Worm (Caenorhabditis elegans) whole organism, young adult: ENCODE data around the gene arcp-1.

Source experiments
- C06A6.2 ChIP-seq: fragments of 200-800 bp; sonication (Bioruptor generic); conservative IDR thresholded peaks from 2 replicates; pipeline ENCODE4 v1.3.6; 2022; ENCODE audit warnings: missing genetic modification characterization, missing compliant biosample characterization
- C17E4.6 ChIP-seq: fragments of 200-800 bp; sonication (Bioruptor generic); IDR thresholded peaks from 2 replicates; pipeline ENCODE4 v1.3.6; 2022; ENCODE audit warnings: missing genetic modification reagents, missing genetic modification characterization, missing compliant biosample characterization
- D2030.7 ChIP-seq: fragments of 200-800 bp; sonication (Bioruptor generic); IDR thresholded peaks from 2 replicates; pipeline ENCODE4 v1.3.6; 2022; ENCODE audit warnings: missing genetic modification reagents, missing genetic modification characterization, missing compliant biosample characterization
- F10E7.11 ChIP-seq: sonication (generic microtip); optimal IDR thresholded peaks from 2 replicates; lab custom pipeline; 2017; ENCODE audit warnings: mild to moderate bottlenecking, missing genetic modification characterization, moderate library complexity, missing compliant biosample characterization
- F33H1.4 ChIP-seq: fragments of 200-800 bp; sonication (Bioruptor generic); IDR thresholded peaks from 2 replicates; pipeline ENCODE4 v1.3.6; 2022; ENCODE audit warnings: missing genetic modification reagents, missing genetic modification characterization, missing compliant biosample characterization
- F39B2.1 ChIP-seq: fragments of 200-800 bp; sonication (Bioruptor generic); IDR thresholded peaks from 2 replicates; pipeline ENCODE4 v1.3.6; 2022; ENCODE audit warnings: missing genetic modification reagents, missing genetic modification characterization, missing compliant biosample characterization
- F52B5.7 ChIP-seq: sonication (generic microtip); optimal IDR thresholded peaks from 2 replicates; lab custom pipeline; 2016; ENCODE audit warnings: mild to moderate bottlenecking, missing genetic modification characterization, missing compliant biosample characterization
- F55B11.4 ChIP-seq: sonication (generic microtip); optimal IDR thresholded peaks from 2 replicates; lab custom pipeline; 2016; ENCODE audit warnings: missing compliant biosample characterization, missing genetic modification characterization, borderline replicate concordance; ENCODE audit not compliant: insufficient read depth
- F57C9.4 ChIP-seq: sonication (generic microtip); optimal IDR thresholded peaks from 2 replicates; lab custom pipeline; 2017; ENCODE audit warnings: mild to moderate bottlenecking, missing genetic modification characterization, missing compliant biosample characterization
- T26A5.8 ChIP-seq: sonication (generic microtip); optimal IDR thresholded peaks from 2 replicates; lab custom pipeline; 2016; ENCODE audit warnings: missing genetic modification characterization, missing compliant biosample characterization
- Y53F4B.3 ChIP-seq: fragments of 200-800 bp; sonication (Bioruptor generic); IDR thresholded peaks from 2 replicates; pipeline ENCODE4 v1.3.6; 2022; ENCODE audit warnings: missing genetic modification reagents, missing genetic modification characterization, missing compliant biosample characterization
- Y95B8A.8 ChIP-seq: fragments of 200-800 bp; sonication (Bioruptor generic); IDR thresholded peaks from 2 replicates; pipeline ENCODE4 v1.3.6; 2022; ENCODE audit warnings: missing genetic modification reagents, missing genetic modification characterization, missing compliant biosample characterization
- ama-1 ChIP-seq, 3 experiments: fragments of 150-350 bp in 1 of 3; sonication (generic microtip) in 2 of 3; optimal IDR thresholded peaks; 2 replicates each; lab custom pipeline; 2014 to 2018; ENCODE audit warnings: missing biosample characterization in 2 of 3, missing genetic modification characterization in 2 of 3, missing genetic modification reagents in 2 of 3
- aptf-3 ChIP-seq: fragments of 200-800 bp; sonication (Bioruptor generic); IDR thresholded peaks from 2 replicates; pipeline ENCODE4 v1.3.6; 2022; ENCODE audit warnings: missing genetic modification characterization, missing compliant biosample characterization
- atf-7 ChIP-seq: sonication (generic microtip); optimal IDR thresholded peaks from 2 replicates; lab custom pipeline; 2017; ENCODE audit warnings: mild to moderate bottlenecking, missing genetic modification characterization, missing compliant biosample characterization
- attf-6 ChIP-seq: fragments of 200-800 bp; sonication (Bioruptor generic); IDR thresholded peaks from 2 replicates; pipeline ENCODE4 v1.3.6; 2022; ENCODE audit warnings: missing genetic modification reagents, missing genetic modification characterization, missing compliant biosample characterization
- bed-2 ChIP-seq: fragments of 200-800 bp; sonication (Bioruptor generic); IDR thresholded peaks from 2 replicates; pipeline ENCODE4 v1.3.6; 2022; ENCODE audit warnings: missing genetic modification reagents, missing genetic modification characterization, missing compliant biosample characterization
- cebp-1 ChIP-seq, 2 experiments: fragments of 200-800 bp in 1 of 2; sonication (Bioruptor generic) in 1 of 2; sonication (generic microtip) in 1 of 2; IDR thresholded peaks in 1 of 2; optimal IDR thresholded peaks in 1 of 2; 2 replicates each; pipeline versions ENCODE4 v1.3.6 to Lab custom; 2017 to 2022; ENCODE audit warnings: missing compliant biosample characterization in 2 of 2, missing genetic modification characterization in 2 of 2, mild to moderate bottlenecking in 1 of 2, missing genetic modification reagents in 1 of 2, moderate library complexity in 1 of 2
- ekl-4 ChIP-seq: fragments of 200-800 bp; sonication (Bioruptor generic); IDR thresholded peaks from 2 replicates; pipeline ENCODE4 v1.3.6; 2022; ENCODE audit warnings: missing genetic modification reagents, missing genetic modification characterization, missing compliant biosample characterization
- fkh-3 ChIP-seq: sonication (generic microtip); optimal IDR thresholded peaks from 2 replicates; lab custom pipeline; 2016; ENCODE audit warnings: mild to moderate bottlenecking, missing genetic modification characterization, missing compliant biosample characterization
- him-1 ChIP-seq: sonication (generic microtip); optimal IDR thresholded peaks from 2 replicates; lab custom pipeline; 2016; ENCODE audit warnings: missing genotype, missing genetic modification reagents, missing genetic modification characterization, missing compliant biosample characterization
- hlh-12 ChIP-seq: sonication (generic microtip); optimal IDR thresholded peaks from 2 replicates; lab custom pipeline; 2016; ENCODE audit warnings: missing genetic modification characterization, missing compliant biosample characterization
- hmg-20 ChIP-seq: fragments of 200-800 bp; sonication (Bioruptor generic); IDR thresholded peaks from 2 replicates; pipeline ENCODE4 v1.3.6; 2022; ENCODE audit warnings: missing genetic modification reagents, missing genetic modification characterization, missing compliant biosample characterization
- hrde-1 ChIP-seq: sonication (generic microtip); optimal IDR thresholded peaks from 2 replicates; lab custom pipeline; 2016; ENCODE audit warnings: missing genetic modification characterization, mild to moderate bottlenecking, missing compliant biosample characterization, moderate library complexity, missing genotype, missing genetic modification reagents, borderline replicate concordance
- lag-1 ChIP-seq: fragments of 200-800 bp; sonication (Bioruptor generic); IDR thresholded peaks from 2 replicates; pipeline ENCODE4 v1.3.6; 2022; ENCODE audit warnings: missing genetic modification reagents, missing genetic modification characterization, missing compliant biosample characterization
- let-526 ChIP-seq: fragments of 200-800 bp; sonication (Bioruptor generic); IDR thresholded peaks from 2 replicates; pipeline ENCODE4 v1.3.6; 2022; ENCODE audit warnings: missing genetic modification reagents, missing genetic modification characterization, missing compliant biosample characterization
- lin-40 ChIP-seq: sonication (generic microtip); optimal IDR thresholded peaks from 2 replicates; lab custom pipeline; 2016; ENCODE audit warnings: missing genetic modification characterization, mild to moderate bottlenecking, missing compliant biosample characterization, missing genotype, missing genetic modification reagents
- lin-54 ChIP-seq: fragments of 200-800 bp; sonication (Bioruptor generic); optimal IDR thresholded peaks from 2 replicates; lab custom pipeline; 2018; ENCODE audit warnings: mild to moderate bottlenecking, missing genetic modification characterization, missing compliant biosample characterization
- madf-6 ChIP-seq: fragments of 200-800 bp; sonication (Bioruptor generic); IDR thresholded peaks from 2 replicates; pipeline ENCODE4 v1.3.6; 2022; ENCODE audit warnings: missing genetic modification reagents, missing genetic modification characterization, missing compliant biosample characterization
- mcd-1 ChIP-seq: fragments of 200-800 bp; sonication (Bioruptor generic); IDR thresholded peaks from 2 replicates; pipeline ENCODE4 v1.3.6; 2022; ENCODE audit warnings: missing genetic modification reagents, missing genetic modification characterization, missing compliant biosample characterization
- nhr-120 ChIP-seq: fragments of 200-800 bp; sonication (Bioruptor generic); IDR thresholded peaks from 2 replicates; pipeline ENCODE4 v1.3.6; 2022; ENCODE audit warnings: missing genetic modification characterization, missing compliant biosample characterization
- nhr-179 ChIP-seq: sonication (generic microtip); optimal IDR thresholded peaks from 2 replicates; lab custom pipeline; 2016; ENCODE audit warnings: mild to moderate bottlenecking, missing genetic modification characterization, missing compliant biosample characterization
- nhr-90 ChIP-seq: sonication (generic microtip); optimal IDR thresholded peaks from 2 replicates; lab custom pipeline; 2016; ENCODE audit warnings: missing genotype, mild to moderate bottlenecking, missing genetic modification characterization, missing compliant biosample characterization
- pha-4 ChIP-seq: fragments of 150-350 bp; sonication (generic microtip); optimal IDR thresholded peaks from 2 replicates; lab custom pipeline; 2014; ENCODE audit warnings: missing biosample characterization, missing genetic modification reagents, missing genetic modification characterization
- rec-8 ChIP-seq, 2 experiments: sonication (generic microtip); optimal IDR thresholded peaks; 2 replicates each; lab custom pipeline; 2016; ENCODE audit warnings: mild to moderate bottlenecking in 2 of 2, missing genetic modification characterization in 2 of 2, missing genetic modification reagents in 2 of 2, missing genotype in 2 of 2, missing biosample characterization in 1 of 2, missing compliant biosample characterization in 1 of 2, moderate library complexity in 1 of 2
- snpc-1.1 ChIP-seq: sonication (generic microtip); optimal IDR thresholded peaks from 2 replicates; lab custom pipeline; 2017; ENCODE audit warnings: missing genetic modification characterization, mild to moderate bottlenecking, missing compliant biosample characterization, antibody characterized with exemption, moderate library complexity, missing genotype, missing genetic modification reagents; ENCODE audit not compliant: insufficient read depth
- tlf-1 ChIP-seq: fragments of 200-800 bp; sonication (Bioruptor generic); optimal IDR thresholded peaks from 2 replicates; lab custom pipeline; 2018; ENCODE audit warnings: mild to moderate bottlenecking, missing genetic modification characterization, missing compliant biosample characterization
- xnd-1 ChIP-seq: sonication (generic microtip); optimal IDR thresholded peaks from 2 replicates; lab custom pipeline; 2016; ENCODE audit warnings: missing genotype, missing genetic modification reagents, missing genetic modification characterization, missing compliant biosample characterization
- zfh-2 ChIP-seq: fragments of 200-800 bp; sonication (Bioruptor generic); conservative IDR thresholded peaks from 2 replicates; pipeline ENCODE4 v1.3.6; 2022; ENCODE audit warnings: missing genetic modification reagents, missing genetic modification characterization, missing compliant biosample characterization
- zim-3 ChIP-seq: sonication (generic microtip); optimal IDR thresholded peaks from 2 replicates; lab custom pipeline; 2017; ENCODE audit warnings: mild to moderate bottlenecking, missing genetic modification characterization, moderate library complexity, missing compliant biosample characterization
- ztf-3 ChIP-seq: fragments of 200-800 bp; sonication (Bioruptor generic); optimal IDR thresholded peaks from 2 replicates; lab custom pipeline; 2018; ENCODE audit warnings: mild to moderate bottlenecking, missing genetic modification characterization, missing compliant biosample characterization
- ztf-6 ChIP-seq: fragments of 200-800 bp; sonication (Bioruptor generic); IDR thresholded peaks from 2 replicates; pipeline ENCODE4 v1.3.6; 2022; ENCODE audit warnings: missing genetic modification reagents, missing genetic modification characterization, missing compliant biosample characterization

The arcp-1 gene

DNA sequence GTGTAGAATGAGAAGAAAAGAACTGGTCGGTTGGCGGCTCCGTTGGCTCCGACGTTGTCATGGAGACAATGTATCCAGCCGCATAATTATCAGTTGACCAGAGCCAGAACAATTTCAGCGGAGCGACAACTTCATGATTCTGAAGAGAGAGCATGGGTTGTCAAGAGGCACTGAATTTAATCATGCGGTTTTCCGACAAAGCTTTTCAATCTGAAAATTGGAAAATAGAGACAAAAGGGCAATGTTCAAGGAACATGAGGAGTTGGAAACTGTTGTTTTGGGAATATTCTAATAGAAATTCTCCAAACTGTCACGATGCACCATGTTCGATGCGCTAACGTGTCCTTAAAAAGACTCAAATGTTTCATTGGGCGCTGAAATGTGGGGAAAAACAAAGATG lies 45.2 kb upstream of the arcp-1 start, which contains the start of gene xbx-5:
Gene xbx-5 (minus strand): TSS at position 56 of the 400 bp plus-strand sequence.
- TF ChIP-seq pha-4 (tag; lab: Kevin White, UChicago) (no peak), C17E4.6 (GFP tag; lab: Robert Waterston, UW) (no peak), cebp-1 (GFP tag; IDR thresholded peaks at IDR 0.05; lab: Robert Waterston, UW) (0 out of 2 replicates have a peak, but pooled peaks have one; percentile 16), cebp-1 (tag; optimal IDR thresholded peaks at IDR 0.05; lab: Kevin White, UChicago) (no peak)

ce11 chrIII:3803113-3803512 lies 43.9 kb upstream of the arcp-1 start:
- no peak for TF ChIP-seq F57C9.4 (tag; lab: Kevin White, UChicago)
- TF ChIP-seq, all 124 proteins: peak for 0

DNA sequence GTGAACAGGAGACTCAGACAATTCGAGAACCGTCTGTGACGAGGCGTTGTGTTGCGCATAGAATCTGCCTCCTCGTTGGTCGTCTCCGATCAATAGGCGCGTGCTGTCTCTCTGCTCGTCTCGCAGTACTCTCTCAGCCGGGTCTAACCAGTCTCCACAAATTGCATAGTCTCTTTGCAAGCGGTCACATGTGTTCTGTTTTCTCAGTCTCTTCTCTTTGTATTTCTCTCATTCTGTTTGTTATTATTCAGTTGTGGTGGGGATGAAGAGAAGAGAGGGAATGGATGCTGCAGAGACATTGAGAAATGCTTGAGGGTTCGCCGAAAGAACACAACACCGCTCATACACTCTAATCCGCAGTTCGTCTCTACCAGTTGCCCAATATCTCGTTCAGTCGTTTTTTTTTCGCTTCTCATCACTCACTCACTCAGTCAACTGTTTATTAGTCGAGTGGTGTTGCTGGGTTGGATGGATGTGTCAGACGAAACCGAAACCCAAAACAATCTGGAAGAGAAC lies 42.2 kb upstream of the arcp-1 start:
- TF ChIP-seq C06A6.2 (peak; percentile 86), Y95B8A.8 (GFP tag; lab: Robert Waterston, UW) (no peak), zfh-2 (GFP tag; lab: Robert Waterston, UW) (peak; percentile 96), F52B5.7 (tag; lab: Kevin White, UChicago) (peak; percentile 7), mcd-1 (GFP tag; lab: Robert Waterston, UW) (peak; percentile 78), cebp-1 (GFP tag; IDR thresholded peaks at IDR 0.05; lab: Robert Waterston, UW) (no peak), cebp-1 (tag; optimal IDR thresholded peaks at IDR 0.05; lab: Kevin White, UChicago) (peak; percentile 93), lin-40 (tag; lab: Kevin White, UChicago) (peak; percentile 95), aptf-3 (GFP tag; lab: Robert Waterston, UW) (no peak), nhr-90 (tag; lab: Kevin White, UChicago) (peak; percentile 30), him-1 (tag; lab: Kevin White, UChicago) (no peak), fkh-3 (tag; lab: Kevin White, UChicago) (no peak), hrde-1 (tag; lab: Kevin White, UChicago) (no peak), rec-8 (tag; optimal IDR thresholded peaks at IDR 0.05; lab: Kevin White, UChicago) (peak in 1 of 2 experiments; percentile 5), hmg-20 (no peak), F10E7.11 (peak; percentile 43), hlh-12 (tag; lab: Kevin White, UChicago) (no peak), F33H1.4 (GFP tag; lab: Robert Waterston, UW) (no peak), ama-1 (optimal IDR thresholded peaks at IDR 0.05; lab: Kevin White, UChicago) (peak; percentile 73), ama-1 (GFP tag; optimal IDR thresholded peaks at IDR 0.05; lab: Kevin White, UChicago) (no peak), attf-6 (GFP tag; lab: Robert Waterston, UW) (no peak), zim-3 (tag; lab: Kevin White, UChicago) (no peak), F39B2.1 (GFP tag; lab: Robert Waterston, UW) (no peak), tlf-1 (GFP tag; lab: Kevin White, UChicago) (peak; percentile 74), bed-2 (GFP tag; lab: Robert Waterston, UW) (no peak), pha-4 (tag; lab: Kevin White, UChicago) (peak; percentile 82), lag-1 (GFP tag; lab: Robert Waterston, UW) (no peak), snpc-1.1 (tag; lab: Kevin White, UChicago) (peak; percentile 5), F55B11.4 (tag; lab: Kevin White, UChicago) (no peak), ztf-6 (GFP tag; lab: Robert Waterston, UW) (no peak), F57C9.4 (tag; lab: Kevin White, UChicago) (no peak), D2030.7 (GFP tag; lab: Robert Waterston, UW) (no peak), T26A5.8 (tag; lab: Kevin White, UChicago) (no peak), atf-7 (tag; lab: Kevin White, UChicago) (peak; percentile 84), lin-54 (GFP tag; lab: Kevin White, UChicago) (peak; percentile 77), madf-6 (GFP tag; lab: Robert Waterston, UW) (peak; percentile 42; the same call in 1 of the 2 replicates), Y53F4B.3 (no peak), let-526 (GFP tag; lab: Robert Waterston, UW) (peak; percentile 84), ekl-4 (GFP tag; lab: Robert Waterston, UW) (peak; percentile 91), ztf-3 (GFP tag; lab: Kevin White, UChicago) (peak; percentile 77), nhr-120 (no peak), nhr-179 (tag; lab: Kevin White, UChicago) (no peak), xnd-1 (tag; lab: Kevin White, UChicago) (no peak)
